Worm (Caenorhabditis elegans): ENCODE measurements around the gene ufd-3.

The ufd-3 gene

ce11 chrII:9940430-9940829 lies at the start of gene ufd-3 (continued):
- TF ChIP-seq grh-1 (GFP tag; IDR thresholded peaks at IDR 0.05) (peak; percentile 72; the same call in 1 of the 2 replicates), aha-1 (tag; optimal IDR thresholded peaks at IDR 0.05) (no peak), alr-1 (tag; optimal IDR thresholded peaks at IDR 0.05; ENCODE audit: borderline replicate concordance) (no peak), hlh-4 (tag; optimal IDR thresholded peaks at IDR 0.05) (peak; percentile 63), nhr-76 (tag; optimal IDR thresholded peaks at IDR 0.05) (no peak), C04F5.9 (tag; optimal IDR thresholded peaks at IDR 0.05) (peak; percentile 85), lin-35 (GFP tag; optimal IDR thresholded peaks at IDR 0.05) (peak; percentile 99), xbp-1 (tag; optimal IDR thresholded peaks at IDR 0.05) (peak; percentile 92), mab-9 (GFP tag; IDR thresholded peaks at IDR 0.05) (peak; percentile 71), nhr-12 (tag; optimal IDR thresholded peaks at IDR 0.05) (peak; percentile 28), fkh-10 (GFP tag; optimal IDR thresholded peaks at IDR 0.05) (peak; percentile 50), ztf-11 (tag; optimal IDR thresholded peaks at IDR 0.05) (peak in 1 of 2 experiments; percentile 94), nhr-19 (GFP tag; conservative IDR thresholded peaks at IDR 0.05) (peak; percentile 88), snu-23 (GFP tag; optimal IDR thresholded peaks at IDR 0.05) (peak; percentile 92), nhr-71 (tag; optimal IDR thresholded peaks at IDR 0.05) (peak; percentile 96), lin-13 (GFP tag; optimal IDR thresholded peaks at IDR 0.05) (peak; percentile 83), ceh-90 (tag; optimal IDR thresholded peaks at IDR 0.05) (peak; percentile 92), lin-15B (tag; optimal IDR thresholded peaks at IDR 0.05) (peak; percentile 93), unc-98 (GFP tag; IDR thresholded peaks at IDR 0.05) (peak; percentile 86), ceh-8 (GFP tag; optimal IDR thresholded peaks at IDR 0.05) (peak; percentile 61), nhr-90 (tag; optimal IDR thresholded peaks at IDR 0.05; ENCODE audit: poor library complexity) (peak; percentile 93), sup-37 (GFP tag; optimal IDR thresholded peaks at IDR 0.05) (peak; percentile 59), elt-2 (tag; optimal IDR thresholded peaks at IDR 0.05) (peak; percentile 55), fos-1 (tag; optimal IDR thresholded peaks at IDR 0.05) (peak; percentile 73), vab-15 (tag; optimal IDR thresholded peaks at IDR 0.05) (peak; percentile 85), pag-3 (tag; optimal IDR thresholded peaks at IDR 0.05; ENCODE audit: borderline replicate concordance, insufficient read depth) (no peak), tlp-1 (tag; optimal IDR thresholded peaks at IDR 0.05) (no peak), dsc-1 (tag; optimal IDR thresholded peaks at IDR 0.05) (peak; percentile 90), fkh-4 (tag; optimal IDR thresholded peaks at IDR 0.05; ENCODE audit: borderline replicate concordance) (peak; percentile 90), pqm-1 (tag; optimal IDR thresholded peaks at IDR 0.05) (no peak)

- TF ChIP-seq efl-1 (optimal IDR thresholded peaks at IDR 0.05) (peak; percentile 5 to 23), efl-1 (GFP tag; optimal IDR thresholded peaks at IDR 0.05 in 1 of 2) (peak in 1 of 2 experiments; percentile 77), lin-14 (GFP tag; optimal IDR thresholded peaks at IDR 0.05) (peak; percentile 59), hlh-17 (GFP tag; optimal IDR thresholded peaks at IDR 0.05; ENCODE audit: borderline replicate concordance) (no peak), ceh-8 (GFP tag; optimal IDR thresholded peaks at IDR 0.05) (no peak), blmp-1 (tag; optimal IDR thresholded peaks at IDR 0.05) (peak; percentile 74), lsy-2 (tag; optimal IDR thresholded peaks at IDR 0.05) (peak in 1 of 2 experiments; percentile 39)
Observed at ce11 chrII:9891031-9891689, 49.4 kb upstream of the ufd-3 start, which contains the start of gene vgln-1. vgln-1 (minus strand) TSS chrII:9891081.

- TF ChIP-seq efl-1 (optimal IDR thresholded peaks at IDR 0.05) (no peak), efl-1 (GFP tag; optimal IDR thresholded peaks at IDR 0.05 in 1 of 2) (peak in 1 of 2 experiments; percentile 90), nhr-85 (tag) (peak; percentile 1), zip-4 (GFP tag; optimal IDR thresholded peaks at IDR 0.05) (no peak)
Observed at ce11 chrII:9891823-9892222, 48.7 kb upstream of the ufd-3 start.
